Worm (Caenorhabditis elegans) whole organism, young adult: Measurements from ENCODE around the gene C46C2.2.

Experiments
- T26A5.8 ChIP-seq: sonication (generic microtip); optimal IDR thresholded peaks from 2 replicates; lab custom pipeline; 2016; ENCODE audit warnings: missing genetic modification characterization, missing compliant biosample characterization
- Y56A3A.18 ChIP-seq: fragments of 200-800 bp; sonication (Bioruptor generic); IDR thresholded peaks from 2 replicates; pipeline ENCODE4 v1.3.6; 2022; ENCODE audit warnings: missing genetic modification reagents, missing genetic modification characterization, missing compliant biosample characterization
- ama-1 ChIP-seq, 3 experiments: fragments of 150-350 bp in 1 of 3; sonication (generic microtip) in 2 of 3; optimal IDR thresholded peaks; 2 replicates each; lab custom pipeline; 2014 to 2018; ENCODE audit warnings: missing biosample characterization in 2 of 3, missing genetic modification characterization in 2 of 3, missing genetic modification reagents in 2 of 3
- efl-1 ChIP-seq: fragments of 150-350 bp; optimal IDR thresholded peaks from 2 replicates; lab custom pipeline; 2014; ENCODE audit warnings: missing biosample characterization, missing genetic modification reagents, missing genetic modification characterization
- ekl-4 ChIP-seq: fragments of 200-800 bp; sonication (Bioruptor generic); IDR thresholded peaks from 2 replicates; pipeline ENCODE4 v1.3.6; 2022; ENCODE audit warnings: missing genetic modification reagents, missing genetic modification characterization, missing compliant biosample characterization
- ets-4 ChIP-seq: fragments of 200-800 bp; sonication (Bioruptor generic); optimal IDR thresholded peaks from 2 replicates; lab custom pipeline; 2018; ENCODE audit warnings: mild to moderate bottlenecking, missing genetic modification characterization, missing compliant biosample characterization
- let-526 ChIP-seq: fragments of 200-800 bp; sonication (Bioruptor generic); IDR thresholded peaks from 2 replicates; pipeline ENCODE4 v1.3.6; 2022; ENCODE audit warnings: missing genetic modification reagents, missing genetic modification characterization, missing compliant biosample characterization
- madf-10 ChIP-seq: sonication (generic microtip); optimal IDR thresholded peaks from 2 replicates; lab custom pipeline; 2016; ENCODE audit warnings: mild to moderate bottlenecking, missing genetic modification characterization, missing compliant biosample characterization
- madf-8 ChIP-seq: fragments of 200-800 bp; sonication (Bioruptor generic); conservative IDR thresholded peaks from 2 replicates; pipeline ENCODE4 v1.3.6; 2022; ENCODE audit warnings: missing genetic modification reagents, missing genetic modification characterization, missing compliant biosample characterization
- nfya-2 ChIP-seq: fragments of 200-800 bp; sonication (Bioruptor generic); IDR thresholded peaks from 2 replicates; pipeline ENCODE4 v1.3.6; 2022; ENCODE audit warnings: missing genetic modification reagents, missing genetic modification characterization, missing compliant biosample characterization
- rec-8 ChIP-seq, 2 experiments: sonication (generic microtip); optimal IDR thresholded peaks; 2 replicates each; lab custom pipeline; 2016; ENCODE audit warnings: mild to moderate bottlenecking in 2 of 2, missing genetic modification characterization in 2 of 2, missing genetic modification reagents in 2 of 2, missing genotype in 2 of 2, missing biosample characterization in 1 of 2, missing compliant biosample characterization in 1 of 2, moderate library complexity in 1 of 2
- sea-2 ChIP-seq: fragments of 200-800 bp; sonication (Bioruptor generic); IDR thresholded peaks from 2 replicates; pipeline ENCODE4 v1.3.6; 2022; ENCODE audit warnings: missing genetic modification characterization, missing compliant biosample characterization
- unc-62 ChIP-seq: fragments of 150-350 bp; optimal IDR thresholded peaks from 2 replicates; lab custom pipeline; 2014; ENCODE audit warnings: missing biosample characterization, missing genetic modification reagents, missing genetic modification characterization

- no peak for TF ChIP-seq ama-1 (optimal IDR thresholded peaks at IDR 0.05; lab: Kevin White, UChicago)
- no peak for TF ChIP-seq ama-1 (GFP tag; optimal IDR thresholded peaks at IDR 0.05; lab: Kevin White, UChicago)
- TF ChIP-seq madf-10 (tag; lab: Kevin White, UChicago) = no peak
- no peak for TF ChIP-seq madf-8 (GFP tag; lab: Robert Waterston, UW)
- no peak for TF ChIP-seq unc-62
- TF ChIP-seq nfya-2 = no peak
- no peak for TF ChIP-seq T26A5.8 (tag; lab: Kevin White, UChicago)
- TF ChIP-seq ekl-4 (GFP tag; lab: Robert Waterston, UW) = no peak
- no peak for TF ChIP-seq rec-8 (tag; optimal IDR thresholded peaks at IDR 0.05; lab: Kevin White, UChicago)
- TF ChIP-seq let-526 (GFP tag; lab: Robert Waterston, UW) = no peak
- no peak for TF ChIP-seq Y56A3A.18 (GFP tag; lab: Robert Waterston, UW)
- TF ChIP-seq sea-2 (GFP tag; lab: Robert Waterston, UW) = no peak
- no peak for TF ChIP-seq ets-4
- TF ChIP-seq efl-1 (GFP tag; lab: Kevin White, UChicago) = no peak
Observed at ce11 chrIV:9224825-9225224, 7.3 kb downstream of the C46C2.2 start, which contains the start of gene C46C2.3.
